Worm (Caenorhabditis elegans) whole organism, dauer: ENCODE data around the gene ZC116.1.

ENCODE experiments used
- unc-62 ChIP-seq: sonication (generic microtip); optimal IDR thresholded peaks from 2 replicates; lab custom pipeline; 2017; ENCODE audit warnings: missing biosample characterization, missing genetic modification reagents, missing genetic modification characterization

ZC116.1 gene

ce11 chrV:12609526-12609925 is at the start of gene ZC116.1:
ZC116.1 (plus strand) TSS chrV:12609826.
- no peak for TF ChIP-seq unc-62 (GFP tag; lab: Kevin White, UChicago)

DNA sequence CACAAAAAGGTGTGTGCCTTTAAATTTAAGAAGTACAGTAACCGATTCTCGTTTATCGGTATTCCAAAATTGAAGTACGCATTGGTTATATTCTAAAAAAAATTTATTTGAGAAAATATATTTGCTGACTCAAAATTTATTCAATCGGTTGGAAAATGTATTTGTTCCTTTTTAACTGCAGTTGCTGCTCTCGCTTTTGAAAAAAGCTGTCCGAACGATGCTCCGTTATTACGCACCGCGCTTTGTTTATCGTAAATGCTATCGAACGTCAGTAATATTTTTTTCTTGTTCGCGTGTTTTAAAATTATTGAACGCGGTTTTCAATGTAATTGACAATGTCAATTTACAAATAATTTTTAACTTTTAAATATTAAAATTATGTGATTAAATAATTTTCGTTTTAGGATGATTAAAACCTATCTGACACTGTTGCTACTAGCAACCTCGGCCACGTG is 49.3 kb upstream of the ZC116.1 start, which contains the start of gene sel-1:
Gene sel-1, plus strand, starts transcription at position 405 of the 455 bp plus-strand sequence.
- TF ChIP-seq unc-62 (GFP tag; lab: Kevin White, UChicago): no peak

ce11 chrV:12563187-12563586 is 46.4 kb upstream of the ZC116.1 start, which contains the start of gene mrps-5:
mrps-5 (plus strand) TSS chrV:12563487.
- no peak for TF ChIP-seq unc-62 (GFP tag; lab: Kevin White, UChicago)

DNA sequence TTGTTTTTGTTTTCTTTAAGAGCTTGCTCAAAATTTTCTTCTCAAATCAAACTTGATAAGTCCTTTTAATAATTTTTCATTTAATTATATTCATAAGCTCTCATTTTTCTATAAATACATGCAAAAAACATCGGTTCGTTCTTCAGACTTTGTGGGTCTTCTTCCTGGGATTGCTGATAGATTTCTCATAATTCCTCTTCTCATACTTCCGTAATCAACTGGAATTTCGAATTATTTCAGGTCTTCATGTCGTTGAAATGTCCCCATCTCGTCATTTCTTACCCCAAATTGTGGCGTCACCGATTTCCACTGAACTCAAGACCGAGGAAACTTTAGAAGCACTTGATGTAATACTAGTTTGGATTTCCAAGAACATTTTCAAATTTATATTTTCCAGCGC is 44.7 kb upstream of the ZC116.1 start:
- no peak for TF ChIP-seq unc-62 (GFP tag; lab: Kevin White, UChicago)

DNA sequence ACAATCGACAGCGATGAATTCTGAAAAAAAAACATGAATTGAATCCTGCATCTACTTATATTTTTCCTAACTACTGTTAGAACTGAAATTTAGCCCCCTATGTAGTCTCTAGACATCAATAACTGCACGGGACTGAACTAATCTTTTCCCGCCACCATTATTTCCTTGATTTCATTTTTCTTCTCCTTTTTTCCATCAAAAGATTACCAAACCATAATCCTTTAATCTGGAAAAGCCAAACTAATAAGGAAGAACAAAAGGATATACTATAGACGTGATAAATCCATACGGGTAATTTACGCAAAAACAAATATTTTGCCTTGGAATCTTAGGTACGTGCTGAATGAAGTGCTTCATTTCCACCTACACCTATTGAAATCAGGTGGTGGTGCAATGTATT is 42.3 kb upstream of the ZC116.1 start:
- TF ChIP-seq unc-62 (GFP tag; lab: Kevin White, UChicago): no peak

- TF ChIP-seq unc-62 (GFP tag; lab: Kevin White, UChicago): no peak
Observed at ce11 chrV:12567850-12568249, 41.8 kb upstream of the ZC116.1 start, which contains the start of gene E02A10.4. E02A10.4 (minus strand) TSS chrV:12567950.

- TF ChIP-seq unc-62 (GFP tag; lab: Kevin White, UChicago): no peak
Observed at ce11 chrV:12570271-12570670, 39.4 kb upstream of the ZC116.1 start.

DNA sequence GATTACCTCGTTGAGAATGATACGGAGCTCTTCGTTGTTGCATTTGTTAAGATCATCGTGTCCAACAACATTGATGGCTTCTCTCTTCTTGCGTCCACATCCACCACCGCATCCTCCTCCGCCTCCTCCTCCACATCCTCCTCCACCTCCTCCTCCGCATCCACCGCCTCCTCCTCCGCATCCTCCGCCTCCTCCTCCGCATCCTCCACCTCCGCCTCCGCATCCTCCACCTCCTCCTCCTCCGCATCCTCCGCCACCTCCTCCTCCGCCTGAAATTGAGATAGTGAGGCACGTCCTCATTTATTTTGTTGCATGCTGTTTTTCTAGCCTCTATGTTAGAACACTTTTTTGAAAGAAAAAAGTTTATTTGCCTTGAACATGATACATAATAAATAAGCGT is 33.8 kb upstream of the ZC116.1 start:
- TF ChIP-seq unc-62 (GFP tag; lab: Kevin White, UChicago): no peak

- no peak for TF ChIP-seq unc-62 (GFP tag; lab: Kevin White, UChicago)
Observed at ce11 chrV:12576495-12576947, 33.1 kb upstream of the ZC116.1 start, which contains the start of gene grl-23. grl-23 (minus strand) TSS chrV:12576897.

ce11 chrV:12579299-12579698 is 30.3 kb upstream of the ZC116.1 start, which contains the start of gene E02A10.3:
E02A10.3 (plus strand) TSS chrV:12579599.
- no peak for TF ChIP-seq unc-62 (GFP tag; lab: Kevin White, UChicago)

DNA sequence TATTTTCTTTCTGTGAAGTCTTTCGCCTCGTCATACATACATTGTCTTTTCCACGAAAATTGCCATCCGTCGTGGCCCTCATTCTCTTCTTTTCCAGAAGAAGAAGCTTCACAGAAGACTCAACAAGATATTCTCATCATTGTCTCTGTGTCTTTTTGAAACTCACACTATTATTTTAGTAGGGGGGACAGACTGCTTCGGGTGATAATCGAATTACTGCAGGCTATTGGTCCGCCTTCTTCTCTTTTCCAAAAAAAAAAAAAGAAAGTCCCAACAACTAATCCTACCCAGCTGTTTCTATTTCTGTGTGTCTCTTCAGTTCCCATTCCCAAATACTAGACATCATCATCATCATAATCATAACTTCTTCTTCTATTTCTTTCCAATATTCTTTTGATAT is 26.2 kb upstream of the ZC116.1 start:
- TF ChIP-seq unc-62 (GFP tag; lab: Kevin White, UChicago): no peak

ce11 chrV:12584771-12585170 is 24.9 kb upstream of the ZC116.1 start:
- no peak for TF ChIP-seq unc-62 (GFP tag; lab: Kevin White, UChicago)

DNA sequence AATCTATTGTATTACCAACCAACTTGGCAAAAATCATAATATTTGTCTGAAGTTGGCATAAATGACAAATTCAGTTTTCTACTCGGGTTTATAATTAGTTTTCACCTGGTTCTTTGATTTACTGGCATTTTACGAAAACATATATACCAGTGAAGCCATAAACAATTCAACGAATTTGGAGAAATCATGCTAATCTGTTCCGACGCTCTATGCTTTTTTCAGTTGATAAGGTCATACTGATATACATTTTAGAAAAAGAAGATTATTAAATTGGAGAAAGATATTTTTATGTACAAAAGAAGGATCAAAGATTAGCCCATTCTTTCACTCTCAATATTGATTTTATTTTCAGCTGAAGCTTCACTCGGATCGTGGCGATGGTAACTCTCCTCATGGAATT is 22.8 kb upstream of the ZC116.1 start:
- TF ChIP-seq unc-62 (GFP tag; lab: Kevin White, UChicago): no peak

DNA sequence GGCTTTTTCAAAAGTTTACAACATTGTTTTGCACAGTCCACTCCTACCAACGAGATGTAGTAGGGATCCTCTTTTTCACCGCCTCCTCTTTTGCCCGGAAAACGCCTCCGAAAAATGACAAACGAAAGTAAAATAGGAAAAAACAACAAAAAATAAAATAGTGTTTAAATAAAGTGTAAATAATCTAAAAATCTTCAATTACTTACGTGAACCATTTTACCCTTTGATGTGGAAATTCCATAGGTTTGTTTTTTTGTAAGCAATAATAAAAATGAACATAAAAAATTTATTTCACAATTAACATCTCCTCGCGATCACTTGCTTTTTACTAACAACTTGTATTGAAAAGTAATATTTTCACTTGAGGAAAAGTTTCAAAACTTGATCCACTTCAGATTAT is 21.6 kb upstream of the ZC116.1 start, which contains the start of gene C14C10.1:
Gene C14C10.1, plus strand, starts transcription at position 301 of the 400 bp plus-strand sequence.
- TF ChIP-seq unc-62 (GFP tag; lab: Kevin White, UChicago): no peak

ce11 chrV:12590601-12591000 is 19.0 kb upstream of the ZC116.1 start, which contains the start of gene ttr-43:
ttr-43 (minus strand) TSS chrV:12590701.
- TF ChIP-seq unc-62 (GFP tag; lab: Kevin White, UChicago): no peak

ce11 chrV:12592379-12592778 is 17.2 kb upstream of the ZC116.1 start, which contains the start of gene C14C10.2:
C14C10.2 (minus strand) TSS chrV:12592479.
- TF ChIP-seq unc-62 (GFP tag; lab: Kevin White, UChicago): no peak

ce11 chrV:12596196-12596595 is 13.4 kb upstream of the ZC116.1 start, which contains the start of gene mma-1:
mma-1 (minus strand) TSS chrV:12596296.
- no peak for TF ChIP-seq unc-62 (GFP tag; lab: Kevin White, UChicago)
